Fruit fly (Drosophila melanogaster): ENCODE results near the gene bnl.

dm6 chr3R:19778065-19778800 is 58.4 kb downstream of the bnl start, which contains the start of gene Acsx2:
- no peak for TF ChIP-seq insv (optimal IDR thresholded peaks at IDR 0.05)
- no peak for TF ChIP-seq psq (optimal IDR thresholded peaks at IDR 0.05)
- no peak for TF ChIP-seq ttk (optimal IDR thresholded peaks at IDR 0.05)
- TF ChIP-seq h (optimal IDR thresholded peaks at IDR 0.05), result no peak
- TF ChIP-seq Myc (optimal IDR thresholded peaks at IDR 0.05), result no peak
